Worm (Caenorhabditis elegans) whole organism, early embryonic: ENCODE data around the gene F59E12.1.

ENCODE experiments used
- B0310.2 ChIP-seq: sonication (generic microtip); optimal IDR thresholded peaks from 2 replicates; lab custom pipeline; 2016; ENCODE audit warnings: mild to moderate bottlenecking, missing genetic modification characterization, missing compliant biosample characterization
- ama-1 ChIP-seq: fragments of 150-350 bp; optimal IDR thresholded peaks from 2 replicates; lab custom pipeline; 2014
- ceh-13 ChIP-seq: fragments of 200-800 bp; sonication (Bioruptor generic); optimal IDR thresholded peaks from 2 replicates; lab custom pipeline; 2018; ENCODE audit warnings: mild to moderate bottlenecking, missing genetic modification characterization, missing compliant biosample characterization
- ceh-36 ChIP-seq: sonication (generic microtip); optimal IDR thresholded peaks from 2 replicates; lab custom pipeline; 2016; ENCODE audit warnings: missing genetic modification characterization, inconsistent platforms, missing compliant biosample characterization
- flt-1 ChIP-seq: fragments of 200-800 bp; sonication (Bioruptor generic); IDR thresholded peaks from 2 replicates; pipeline ENCODE4 v1.3.6; 2022; ENCODE audit warnings: missing genetic modification characterization, missing compliant biosample characterization
- hmbx-1 ChIP-seq: sonication (generic microtip); optimal IDR thresholded peaks from 2 replicates; lab custom pipeline; 2016; ENCODE audit warnings: mild to moderate bottlenecking, missing genetic modification characterization, missing compliant biosample characterization
- scrt-1 ChIP-seq: fragments of 200-800 bp; sonication (Bioruptor generic); IDR thresholded peaks from 2 replicates; pipeline ENCODE4 v1.3.6; 2022; ENCODE audit warnings: missing genetic modification characterization, missing compliant biosample characterization
- sea-1 ChIP-seq: fragments of 200-800 bp; sonication (Bioruptor generic); conservative IDR thresholded peaks from 2 replicates; pipeline ENCODE4 v1.3.6; 2022; ENCODE audit warnings: missing genetic modification characterization, missing compliant biosample characterization
- tbx-11 ChIP-seq: fragments of 200-800 bp; sonication (Bioruptor generic); IDR thresholded peaks from 2 replicates; pipeline ENCODE4 v1.3.6; 2022; ENCODE audit warnings: missing genetic modification characterization, missing compliant biosample characterization
- tbx-37 ChIP-seq: fragments of 200-800 bp; sonication (Bioruptor generic); conservative IDR thresholded peaks from 2 replicates; pipeline ENCODE4 v1.3.6; 2022; ENCODE audit warnings: missing genetic modification reagents, missing genetic modification characterization, missing compliant biosample characterization
- tra-4 ChIP-seq: sonication (generic microtip); optimal IDR thresholded peaks from 2 replicates; lab custom pipeline; 2017; ENCODE audit warnings: missing genetic modification characterization, missing compliant biosample characterization

ce11 chrII:5660736-5661734 lies 6.7 kb downstream of the F59E12.1 start, which contains the start of the genes ift-43 and mdt-26:
- TF ChIP-seq ceh-36 (tag; lab: Kevin White, UChicago) (peak; percentile 27), B0310.2 (peak; percentile 24), ama-1 (peak; percentile 98), ceh-13 (GFP tag; lab: Kevin White, UChicago) (no peak), scrt-1 (GFP tag; lab: Robert Waterston, UW) (peak; percentile 76), hmbx-1 (tag; lab: Kevin White, UChicago) (no peak), tra-4 (no peak), flt-1 (GFP tag; lab: Robert Waterston, UW) (peak; percentile 54; the same call in 1 of the 2 replicates), tbx-37 (GFP tag; lab: Robert Waterston, UW) (peak; percentile 5; the same call in 1 of the 2 replicates), tbx-11 (GFP tag; lab: Robert Waterston, UW) (peak; percentile 67), sea-1 (GFP tag; lab: Robert Waterston, UW) (peak; percentile 82)
